Worm (Caenorhabditis elegans) whole organism, young adult: Measurements from ENCODE around the gene csn-1.

ENCODE experiments used
- B0336.3 ChIP-seq: fragments of 200-800 bp; sonication (Bioruptor generic); IDR thresholded peaks from 2 replicates; pipeline ENCODE4 v1.3.6; 2022; ENCODE audit warnings: missing genetic modification characterization, missing compliant biosample characterization
- D2030.7 ChIP-seq: fragments of 200-800 bp; sonication (Bioruptor generic); IDR thresholded peaks from 2 replicates; pipeline ENCODE4 v1.3.6; 2022; ENCODE audit warnings: missing genetic modification reagents, missing genetic modification characterization, missing compliant biosample characterization
- F33H1.4 ChIP-seq: fragments of 200-800 bp; sonication (Bioruptor generic); IDR thresholded peaks from 2 replicates; pipeline ENCODE4 v1.3.6; 2022; ENCODE audit warnings: missing genetic modification reagents, missing genetic modification characterization, missing compliant biosample characterization
- F39B2.1 ChIP-seq: fragments of 200-800 bp; sonication (Bioruptor generic); IDR thresholded peaks from 2 replicates; pipeline ENCODE4 v1.3.6; 2022; ENCODE audit warnings: missing genetic modification reagents, missing genetic modification characterization, missing compliant biosample characterization
- F49E8.2 ChIP-seq: sonication (generic microtip); optimal IDR thresholded peaks from 3 replicates; lab custom pipeline; 2017; ENCODE audit warnings: missing genetic modification characterization, mild to moderate bottlenecking, missing compliant biosample characterization, antibody characterized with exemption, moderate library complexity; ENCODE audit not compliant: insufficient read depth
- Y79H2A.3 ChIP-seq: fragments of 200-800 bp; sonication (Bioruptor generic); conservative IDR thresholded peaks from 2 replicates; pipeline ENCODE4 v1.3.6; 2022; ENCODE audit warnings: missing genetic modification reagents, missing genetic modification characterization, missing compliant biosample characterization
- Y95B8A.8 ChIP-seq: fragments of 200-800 bp; sonication (Bioruptor generic); IDR thresholded peaks from 2 replicates; pipeline ENCODE4 v1.3.6; 2022; ENCODE audit warnings: missing genetic modification reagents, missing genetic modification characterization, missing compliant biosample characterization
- ama-1 ChIP-seq, 3 experiments: fragments of 150-350 bp in 1 of 3; sonication (generic microtip) in 2 of 3; optimal IDR thresholded peaks; 2 replicates each; lab custom pipeline; 2014 to 2018; ENCODE audit warnings: missing biosample characterization in 2 of 3, missing genetic modification characterization in 2 of 3, missing genetic modification reagents in 2 of 3
- atf-7 ChIP-seq: sonication (generic microtip); optimal IDR thresholded peaks from 2 replicates; lab custom pipeline; 2017; ENCODE audit warnings: mild to moderate bottlenecking, missing genetic modification characterization, missing compliant biosample characterization
- attf-5 ChIP-seq: fragments of 200-800 bp; sonication (Bioruptor generic); optimal IDR thresholded peaks from 2 replicates; lab custom pipeline; 2018; ENCODE audit warnings: mild to moderate bottlenecking, missing genetic modification characterization, missing compliant biosample characterization
- attf-6 ChIP-seq: fragments of 200-800 bp; sonication (Bioruptor generic); IDR thresholded peaks from 2 replicates; pipeline ENCODE4 v1.3.6; 2022; ENCODE audit warnings: missing genetic modification reagents, missing genetic modification characterization, missing compliant biosample characterization
- cebp-2 ChIP-seq: fragments of 200-800 bp; sonication (Bioruptor generic); IDR thresholded peaks from 2 replicates; pipeline ENCODE4 v1.3.6; 2022; ENCODE audit warnings: missing genetic modification characterization, missing compliant biosample characterization
- ceh-100 ChIP-seq: fragments of 200-800 bp; sonication (Bioruptor generic); IDR thresholded peaks from 2 replicates; pipeline ENCODE4 v1.3.6; 2022; ENCODE audit warnings: missing genetic modification reagents, missing genetic modification characterization, missing compliant biosample characterization
- dox-1 ChIP-seq: fragments of 200-800 bp; sonication (Bioruptor generic); IDR thresholded peaks from 2 replicates; pipeline ENCODE4 v1.3.6; 2022; ENCODE audit warnings: missing genetic modification reagents, missing genetic modification characterization, missing compliant biosample characterization
- dpff-1 ChIP-seq: sonication (generic microtip); optimal IDR thresholded peaks from 2 replicates; lab custom pipeline; 2017; ENCODE audit warnings: mild to moderate bottlenecking, missing genetic modification characterization, missing compliant biosample characterization
- ekl-4 ChIP-seq: fragments of 200-800 bp; sonication (Bioruptor generic); IDR thresholded peaks from 2 replicates; pipeline ENCODE4 v1.3.6; 2022; ENCODE audit warnings: missing genetic modification reagents, missing genetic modification characterization, missing compliant biosample characterization
- fkh-3 ChIP-seq: sonication (generic microtip); optimal IDR thresholded peaks from 2 replicates; lab custom pipeline; 2016; ENCODE audit warnings: mild to moderate bottlenecking, missing genetic modification characterization, missing compliant biosample characterization
- hmg-1.2 ChIP-seq: fragments of 200-800 bp; sonication (Bioruptor generic); IDR thresholded peaks from 2 replicates; pipeline ENCODE4 v1.3.6; 2022; ENCODE audit warnings: missing genetic modification reagents, missing genetic modification characterization, missing compliant biosample characterization
- hsf-1 ChIP-seq: fragments of 200-800 bp; sonication (Bioruptor generic); IDR thresholded peaks from 2 replicates; pipeline ENCODE4 v1.3.6; 2022; ENCODE audit warnings: missing genetic modification reagents, missing genetic modification characterization, missing compliant biosample characterization
- lin-26 ChIP-seq: fragments of 200-800 bp; sonication (Bioruptor generic); IDR thresholded peaks from 2 replicates; pipeline ENCODE4 v1.3.6; 2022; ENCODE audit warnings: missing genetic modification reagents, missing genetic modification characterization, missing compliant biosample characterization
- lin-54 ChIP-seq: fragments of 200-800 bp; sonication (Bioruptor generic); optimal IDR thresholded peaks from 2 replicates; lab custom pipeline; 2018; ENCODE audit warnings: mild to moderate bottlenecking, missing genetic modification characterization, missing compliant biosample characterization
- lsl-1 ChIP-seq: fragments of 200-800 bp; sonication (Bioruptor generic); optimal IDR thresholded peaks from 2 replicates; lab custom pipeline; 2018; ENCODE audit warnings: mild to moderate bottlenecking, missing genetic modification characterization, moderate library complexity, missing compliant biosample characterization
- madf-3 ChIP-seq: fragments of 200-800 bp; sonication (Bioruptor generic); IDR thresholded peaks from 2 replicates; pipeline ENCODE4 v1.3.6; 2022; ENCODE audit warnings: missing genetic modification reagents, missing genetic modification characterization, missing compliant biosample characterization
- madf-8 ChIP-seq: fragments of 200-800 bp; sonication (Bioruptor generic); conservative IDR thresholded peaks from 2 replicates; pipeline ENCODE4 v1.3.6; 2022; ENCODE audit warnings: missing genetic modification reagents, missing genetic modification characterization, missing compliant biosample characterization
- mcd-1 ChIP-seq: fragments of 200-800 bp; sonication (Bioruptor generic); IDR thresholded peaks from 2 replicates; pipeline ENCODE4 v1.3.6; 2022; ENCODE audit warnings: missing genetic modification reagents, missing genetic modification characterization, missing compliant biosample characterization
- nfya-2 ChIP-seq: fragments of 200-800 bp; sonication (Bioruptor generic); IDR thresholded peaks from 2 replicates; pipeline ENCODE4 v1.3.6; 2022; ENCODE audit warnings: missing genetic modification reagents, missing genetic modification characterization, missing compliant biosample characterization
- pbrm-1 ChIP-seq: fragments of 200-800 bp; sonication (Bioruptor generic); IDR thresholded peaks from 2 replicates; pipeline ENCODE4 v1.3.6; 2022; ENCODE audit warnings: missing genetic modification reagents, missing genetic modification characterization, missing compliant biosample characterization
- rpc-1 ChIP-seq, 2 experiments: fragments of 150-350 bp in 1 of 2; sonication (generic microtip) in 1 of 2; optimal IDR thresholded peaks; 2 replicates each; lab custom pipeline; 2014 to 2018; ENCODE audit warnings: missing biosample characterization in 1 of 2, missing genetic modification characterization in 1 of 2, missing genetic modification reagents in 1 of 2, missing genotype in 1 of 2
- snpc-1.1 ChIP-seq: sonication (generic microtip); optimal IDR thresholded peaks from 2 replicates; lab custom pipeline; 2017; ENCODE audit warnings: missing genetic modification characterization, mild to moderate bottlenecking, missing compliant biosample characterization, antibody characterized with exemption, moderate library complexity, missing genotype, missing genetic modification reagents; ENCODE audit not compliant: insufficient read depth
- snpc-3.4 ChIP-seq: sonication (generic microtip); optimal IDR thresholded peaks from 2 replicates; lab custom pipeline; 2017; ENCODE audit warnings: missing genetic modification characterization, mild to moderate bottlenecking, missing compliant biosample characterization, antibody characterized with exemption, moderate library complexity, missing genotype, missing genetic modification reagents
- somi-1 ChIP-seq: fragments of 200-800 bp; sonication (Bioruptor generic); optimal IDR thresholded peaks from 2 replicates; lab custom pipeline; 2018; ENCODE audit warnings: mild to moderate bottlenecking, missing genetic modification characterization, missing compliant biosample characterization
- tbp1 ChIP-seq: fragments of 200-800 bp; sonication (Bioruptor generic); optimal IDR thresholded peaks from 2 replicates; lab custom pipeline; 2018; ENCODE audit warnings: mild to moderate bottlenecking, missing genetic modification characterization, missing compliant biosample characterization
- xnd-1 ChIP-seq: sonication (generic microtip); optimal IDR thresholded peaks from 2 replicates; lab custom pipeline; 2016; ENCODE audit warnings: missing genotype, missing genetic modification reagents, missing genetic modification characterization, missing compliant biosample characterization
- ztf-25 ChIP-seq: fragments of 200-800 bp; sonication (Bioruptor generic); IDR thresholded peaks from 2 replicates; pipeline ENCODE4 v1.3.6; 2022; ENCODE audit warnings: missing genetic modification reagents, missing genetic modification characterization, missing compliant biosample characterization
- ztf-6 ChIP-seq: fragments of 200-800 bp; sonication (Bioruptor generic); IDR thresholded peaks from 2 replicates; pipeline ENCODE4 v1.3.6; 2022; ENCODE audit warnings: missing genetic modification reagents, missing genetic modification characterization, missing compliant biosample characterization

Gene csn-1

ce11 chrV:17845370-17845967 lies 25.0 kb downstream of the csn-1 start:
- TF ChIP-seq atf-7 (tag; lab: Kevin White, UChicago) (peak; percentile 68), F33H1.4 (GFP tag; lab: Robert Waterston, UW) (peak; percentile 6; the same call in 1 of the 2 replicates), madf-3 (peak; percentile 58; the same call in 1 of the 2 replicates), lin-26 (peak; percentile 36; the same call in 1 of the 2 replicates), Y95B8A.8 (no peak), cebp-2 (GFP tag; lab: Robert Waterston, UW) (0 out of 2 replicates have a peak, but pooled peaks have one; percentile 20), fkh-3 (no peak), ekl-4 (GFP tag; lab: Robert Waterston, UW) (0 out of 2 replicates have a peak, but pooled peaks have one; percentile 58), Y79H2A.3 (GFP tag; lab: Robert Waterston, UW) (0 out of 2 replicates have a peak, but pooled peaks have one; percentile 25), hmg-1.2 (GFP tag; lab: Robert Waterston, UW) (peak; percentile 30), ztf-25 (GFP tag; lab: Robert Waterston, UW) (no peak), madf-8 (GFP tag; lab: Robert Waterston, UW) (no peak), ama-1 (optimal IDR thresholded peaks at IDR 0.05; lab: Kevin White, UChicago) (no peak), ama-1 (GFP tag; optimal IDR thresholded peaks at IDR 0.05; lab: Kevin White, UChicago) (peak in 1 of 2 experiments; percentile 40), mcd-1 (GFP tag; lab: Robert Waterston, UW) (peak; percentile 58), rpc-1 (optimal IDR thresholded peaks at IDR 0.05; lab: Kevin White, UChicago) (peak; percentile 9), rpc-1 (tag; optimal IDR thresholded peaks at IDR 0.05; lab: Kevin White, UChicago) (peak; percentile 63), lsl-1 (peak; percentile 23), lin-54 (peak; percentile 34), dpff-1 (no peak), B0336.3 (0 out of 2 replicates have a peak, but pooled peaks have one; percentile 36), D2030.7 (GFP tag; lab: Robert Waterston, UW) (peak; percentile 53; the same call in 1 of the 2 replicates), attf-6 (GFP tag; lab: Robert Waterston, UW) (peak; percentile 65; the same call in 1 of the 2 replicates), dox-1 (peak; percentile 41; the same call in 1 of the 2 replicates), hsf-1 (GFP tag; lab: Robert Waterston, UW) (0 out of 2 replicates have a peak, but pooled peaks have one; percentile 44), snpc-3.4 (peak; percentile 53), F39B2.1 (GFP tag; lab: Robert Waterston, UW) (0 out of 2 replicates have a peak, but pooled peaks have one; percentile 25), somi-1 (no peak), tbp1 (GFP tag; lab: Kevin White, UChicago) (peak; percentile 27), snpc-1.1 (no peak), pbrm-1 (GFP tag; lab: Robert Waterston, UW) (0 out of 2 replicates have a peak, but pooled peaks have one; percentile 39), F49E8.2 (no peak)
- TF ChIP-seq, all 124 proteins: peak for 22

- TF ChIP-seq ceh-100 (GFP tag; lab: Robert Waterston, UW) (no peak), dpff-1 (no peak), attf-5 (GFP tag; lab: Kevin White, UChicago) (no peak), ztf-6 (GFP tag; lab: Robert Waterston, UW) (no peak), attf-6 (GFP tag; lab: Robert Waterston, UW) (no peak), madf-3 (no peak), nfya-2 (GFP tag; lab: Robert Waterston, UW) (no peak), xnd-1 (tag; lab: Kevin White, UChicago) (no peak)
Observed at ce11 chrV:17844106-17844505, 26.3 kb downstream of the csn-1 start, which contains the start of gene srh-286. TSS of gene srh-286 (minus strand) at chrV:17844206.
